Worm (Caenorhabditis elegans) whole organism, L4 larva: ENCODE measurements around the gene T01G6.10.

Experiments
- D1046.2 ChIP-seq: fragments of 200-800 bp; sonication (Bioruptor generic); IDR thresholded peaks from 2 replicates; pipeline ENCODE4 v1.3.6; 2022; ENCODE audit warnings: missing genetic modification characterization, missing compliant biosample characterization
- R02D3.7 ChIP-seq: fragments of 150-350 bp; sonication (generic microtip); optimal IDR thresholded peaks from 3 replicates; lab custom pipeline; 2014; ENCODE audit warnings: missing biosample characterization, missing genetic modification characterization
- ZK546.5 ChIP-seq, 2 experiments: sonication (generic microtip); optimal IDR thresholded peaks; 2 replicates each; lab custom pipeline; 2017; ENCODE audit warnings: missing biosample characterization in 2 of 2, missing genetic modification characterization in 2 of 2
- aly-2 ChIP-seq: sonication (generic microtip); optimal IDR thresholded peaks from 2 replicates; lab custom pipeline; 2018; ENCODE audit warnings: missing biosample characterization, missing genetic modification characterization
- egl-43 ChIP-seq: fragments of 200-800 bp; sonication (Bioruptor generic); IDR thresholded peaks from 2 replicates; pipeline ENCODE4 v1.3.6; 2022; ENCODE audit warnings: missing genetic modification reagents, missing genetic modification characterization, missing compliant biosample characterization
- jun-1 ChIP-seq: fragments of 150-350 bp; optimal IDR thresholded peaks from 2 replicates; lab custom pipeline; 2014; ENCODE audit warnings: missing biosample characterization, missing genetic modification reagents, missing genetic modification characterization
- nhr-25 ChIP-seq: sonication (generic microtip); optimal IDR thresholded peaks from 2 replicates; lab custom pipeline; 2017; ENCODE audit warnings: missing genetic modification characterization, mild to moderate bottlenecking, missing compliant biosample characterization, antibody characterized with exemption, moderate library complexity, borderline replicate concordance; ENCODE audit not compliant: insufficient read depth
- sdz-12 ChIP-seq: fragments of 200-800 bp; sonication (Bioruptor generic); optimal IDR thresholded peaks from 2 replicates; lab custom pipeline; 2018; ENCODE audit warnings: mild to moderate bottlenecking, missing genetic modification characterization, missing compliant biosample characterization
- snpc-4 ChIP-seq: fragments of 150-350 bp; optimal IDR thresholded peaks from 2 replicates; lab custom pipeline; 2014; ENCODE audit warnings: missing biosample characterization, missing genetic modification characterization
- unc-62 ChIP-seq, 3 experiments: fragments of 150-350 bp in 1 of 3; sonication (generic microtip); optimal IDR thresholded peaks in 2 of 3; peaks in 1 of 3; 1 replicate in 1 of 3; 2 replicates in 2 of 3; lab custom pipeline; 2014 to 2017; ENCODE audit warnings: missing biosample characterization in 3 of 3, missing genetic modification characterization in 3 of 3, missing genetic modification reagents in 3 of 3, missing genotype in 1 of 3

DNA sequence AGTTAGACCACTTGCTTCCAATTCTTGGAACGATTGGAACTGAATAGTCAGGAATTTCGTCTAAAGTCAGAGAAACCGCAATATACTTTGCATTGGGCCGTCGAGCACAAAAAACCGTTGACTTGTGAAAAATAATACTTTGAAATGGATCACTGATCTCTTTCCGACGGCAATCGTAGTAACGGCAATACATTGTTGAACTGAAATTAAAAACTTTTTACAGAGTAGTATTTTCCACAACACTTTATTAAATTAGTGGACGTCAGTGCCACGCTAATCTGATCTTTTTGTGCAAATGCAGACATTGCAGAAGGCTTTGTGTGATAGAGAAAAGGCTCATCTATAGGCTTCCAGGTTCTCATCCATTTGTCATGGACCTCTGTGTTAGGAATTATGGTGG is 49.4 kb upstream of the T01G6.10 start:
- no peak for TF ChIP-seq egl-43 (GFP tag; lab: Robert Waterston, UW)
- TF ChIP-seq aly-2 (tag; lab: Kevin White, UChicago), result no peak
- no peak for TF ChIP-seq sdz-12 (GFP tag; lab: Kevin White, UChicago)
- no peak for TF ChIP-seq jun-1 (tag; lab: Kevin White, UChicago)
- TF ChIP-seq nhr-25 (tag; lab: Kevin White, UChicago), result no peak
- peak in 1 of 2 experiments; percentile 91 for TF ChIP-seq unc-62 (GFP tag; optimal IDR thresholded peaks at IDR 0.05 in 1 of 2; lab: Kevin White, UChicago)
- no peak for TF ChIP-seq unc-62 (tag; optimal IDR thresholded peaks at IDR 0.05; lab: Kevin White, UChicago)
- TF ChIP-seq D1046.2, result no peak
- TF ChIP-seq ZK546.5 (tag; optimal IDR thresholded peaks at IDR 0.05; lab: Kevin White, UChicago), result no peak
- no peak for TF ChIP-seq snpc-4 (tag; lab: Kevin White, UChicago)
- TF ChIP-seq R02D3.7 (tag; lab: Kevin White, UChicago), result no peak
